Fruit fly (Drosophila melanogaster): ENCODE results near the gene cv-c.

- TF ChIP-seq Blimp-1 (GFP tag; optimal IDR thresholded peaks at IDR 0.05): no peak
- TF ChIP-seq Hr4 (GFP tag; optimal IDR thresholded peaks at IDR 0.05): peak; percentile 66
- peak; percentile 23 for TF ChIP-seq topi (GFP tag; optimal IDR thresholded peaks at IDR 0.05)
- TF ChIP-seq CG3032 (tag; optimal IDR thresholded peaks at IDR 0.05): peak; percentile 9
- TF ChIP-seq CG1621 (tag; optimal IDR thresholded peaks at IDR 0.05): peak; percentile 19
- peak; percentile 33; the same call in 1 of the 3 replicates for TF ChIP-seq eg (GFP tag; IDR thresholded peaks at IDR 0.05)
- TF ChIP-seq Gug (GFP tag; IDR thresholded peaks at IDR 0.05): no peak
- TF ChIP-seq salr (GFP tag; optimal IDR thresholded peaks at IDR 0.05): peak in 1 of 2 experiments; percentile 51
- TF ChIP-seq OdsH (GFP tag; optimal IDR thresholded peaks at IDR 0.05): peak; percentile 54
- TF ChIP-seq Sox102F (GFP tag; optimal IDR thresholded peaks at IDR 0.05): peak; percentile 6
- no peak for TF ChIP-seq fkh (GFP tag; optimal IDR thresholded peaks at IDR 0.05)
- peak; percentile 36 for TF ChIP-seq Eip75B (GFP tag; optimal IDR thresholded peaks at IDR 0.05)
Measured at dm6 chr3R:14346838-14347745, 134.4 kb downstream of the cv-c start.

All from whole organism, prepupa.